Fruit fly (Drosophila melanogaster) whole organism, pupa: ENCODE measurements around the gene CG13056.

Experiments used
- CG14655 ChIP-seq: fragments of 200-800 bp; sonication (Bioruptor generic); optimal IDR thresholded peaks from 3 replicates; lab custom pipeline; 2017; ENCODE audit warnings: mild to moderate bottlenecking, missing biosample characterization, missing genetic modification reagents, missing genetic modification characterization
- CG17806 ChIP-seq: fragments of 200-800 bp; sonication (Bioruptor generic); optimal IDR thresholded peaks from 2 replicates; lab custom pipeline; 2018; ENCODE audit warnings: missing biosample characterization, mild to moderate bottlenecking, missing genetic modification characterization, moderate library complexity
- Ets98B ChIP-seq: fragments of 200-800 bp; sonication (Bioruptor generic); IDR thresholded peaks from 2 replicates; pipeline ENCODE4 v1.3.6; 2022; ENCODE audit warnings: missing biosample characterization, missing genetic modification characterization

dm6 chr3L:16337739-16338138 is 4.6 kb downstream of the CG13056 start:
- TF ChIP-seq Ets98B (GFP tag; lab: Robert Waterston, UW): no peak
- no peak for TF ChIP-seq CG17806 (tag; lab: Kevin White, UChicago)
- no peak for TF ChIP-seq CG14655 (GFP tag; lab: Kevin White, UChicago)
